Worm (Caenorhabditis elegans) whole organism, L4 larva: ENCODE measurements around the gene F58A6.2.

Source experiments
- D1046.2 ChIP-seq: fragments of 200-800 bp; sonication (Bioruptor generic); IDR thresholded peaks from 2 replicates; pipeline ENCODE4 v1.3.6; 2022; ENCODE audit warnings: missing genetic modification characterization, missing compliant biosample characterization
- F26F4.8 ChIP-seq: fragments of 200-800 bp; sonication (Bioruptor generic); conservative IDR thresholded peaks from 2 replicates; pipeline ENCODE4 v1.3.6; 2022; ENCODE audit warnings: missing genetic modification characterization, missing compliant biosample characterization
- T20F7.1 ChIP-seq: fragments of 200-800 bp; sonication (Bioruptor generic); optimal IDR thresholded peaks from 2 replicates; lab custom pipeline; 2018; ENCODE audit warnings: mild to moderate bottlenecking, missing genetic modification characterization, missing compliant biosample characterization
- T26A8.4 ChIP-seq: fragments of 200-800 bp; sonication (Bioruptor generic); IDR thresholded peaks from 2 replicates; pipeline ENCODE4 v1.3.6; 2022; ENCODE audit warnings: missing genetic modification characterization, missing compliant biosample characterization
- Y48G9A.11 ChIP-seq: fragments of 200-800 bp; sonication (Bioruptor generic); IDR thresholded peaks from 2 replicates; pipeline ENCODE4 v1.3.6; 2022; ENCODE audit warnings: missing genetic modification reagents, missing genetic modification characterization, missing compliant biosample characterization
- Y5F2A.4 ChIP-seq: fragments of 200-800 bp; sonication (Bioruptor generic); optimal IDR thresholded peaks from 2 replicates; lab custom pipeline; 2018; ENCODE audit warnings: mild to moderate bottlenecking, missing genetic modification characterization, missing compliant biosample characterization
- Y75B8A.6 ChIP-seq: fragments of 200-800 bp; sonication (Bioruptor generic); IDR thresholded peaks from 2 replicates; pipeline ENCODE4 v1.3.6; 2022; ENCODE audit warnings: missing genetic modification reagents, missing genetic modification characterization, missing compliant biosample characterization
- ZK337.2 ChIP-seq: fragments of 200-800 bp; sonication (Bioruptor generic); IDR thresholded peaks from 2 replicates; pipeline ENCODE4 v1.3.6; 2022; ENCODE audit warnings: missing genetic modification reagents, missing genetic modification characterization, missing compliant biosample characterization
- aly-2 ChIP-seq: sonication (generic microtip); optimal IDR thresholded peaks from 2 replicates; lab custom pipeline; 2018; ENCODE audit warnings: missing biosample characterization, missing genetic modification characterization
- ama-1 ChIP-seq: fragments of 150-350 bp; optimal IDR thresholded peaks from 2 replicates; lab custom pipeline; 2014; ENCODE audit warnings: inconsistent platforms, mixed read lengths
- attf-4 ChIP-seq: sonication (generic microtip); optimal IDR thresholded peaks from 3 replicates; lab custom pipeline; 2017; ENCODE audit warnings: missing biosample characterization, missing genetic modification characterization
- ceh-28 ChIP-seq: fragments of 150-350 bp; optimal IDR thresholded peaks from 2 replicates; lab custom pipeline; 2014; ENCODE audit warnings: missing biosample characterization, missing genetic modification reagents, missing genetic modification characterization
- ceh-44 ChIP-seq: fragments of 200-800 bp; sonication (Bioruptor generic); IDR thresholded peaks from 2 replicates; pipeline ENCODE4 v1.3.6; 2022; ENCODE audit warnings: missing genetic modification reagents, missing genetic modification characterization, missing compliant biosample characterization
- ces-1 ChIP-seq: fragments of 150-350 bp; sonication (generic microtip); optimal IDR thresholded peaks from 4 replicates; lab custom pipeline; 2014; ENCODE audit warnings: missing biosample characterization, missing genetic modification reagents, missing genetic modification characterization
- daf-16 ChIP-seq, 3 experiments: sonication (generic microtip); optimal IDR thresholded peaks; 2 replicates each; lab custom pipeline; 2016 to 2017; ENCODE audit warnings: missing genetic modification characterization in 3 of 3, missing genetic modification reagents in 3 of 3, mild to moderate bottlenecking in 2 of 3, missing compliant biosample characterization in 2 of 3, missing biosample characterization in 1 of 3, moderate library complexity in 1 of 3
- daf-19 ChIP-seq: fragments of 200-800 bp; sonication (Bioruptor generic); conservative IDR thresholded peaks from 2 replicates; pipeline ENCODE4 v1.3.6; 2022; ENCODE audit warnings: missing genetic modification characterization, missing compliant biosample characterization
- dmd-6 ChIP-seq: fragments of 200-800 bp; sonication (Bioruptor generic); IDR thresholded peaks from 2 replicates; pipeline ENCODE4 v1.3.6; 2022; ENCODE audit warnings: missing genetic modification reagents, missing genetic modification characterization, missing compliant biosample characterization
- dmd-8 ChIP-seq: fragments of 200-800 bp; sonication (Bioruptor generic); IDR thresholded peaks from 2 replicates; pipeline ENCODE4 v1.3.6; 2022; ENCODE audit warnings: missing genetic modification characterization, missing compliant biosample characterization
- dve-1 ChIP-seq: sonication (generic microtip); optimal IDR thresholded peaks from 2 replicates; lab custom pipeline; 2017; ENCODE audit warnings: antibody characterized with exemption, mild to moderate bottlenecking, missing genetic modification characterization, missing compliant biosample characterization; ENCODE audit not compliant: insufficient read depth
- egl-43 ChIP-seq: fragments of 200-800 bp; sonication (Bioruptor generic); IDR thresholded peaks from 2 replicates; pipeline ENCODE4 v1.3.6; 2022; ENCODE audit warnings: missing genetic modification reagents, missing genetic modification characterization, missing compliant biosample characterization
- fkh-10 ChIP-seq: fragments of 150-350 bp; optimal IDR thresholded peaks from 2 replicates; lab custom pipeline; 2014; ENCODE audit warnings: missing biosample characterization, missing genetic modification reagents, missing genetic modification characterization
- gei-8 ChIP-seq: fragments of 200-800 bp; sonication (Bioruptor generic); optimal IDR thresholded peaks from 2 replicates; lab custom pipeline; 2018; ENCODE audit warnings: mild to moderate bottlenecking, missing genetic modification characterization, missing compliant biosample characterization
- hif-1 ChIP-seq, 2 experiments: sonication (generic microtip); optimal IDR thresholded peaks; 2 replicates each; lab custom pipeline; 2016 to 2017; ENCODE audit warnings: missing compliant biosample characterization in 2 of 2, missing genetic modification characterization in 2 of 2, missing genetic modification reagents in 2 of 2, missing genotype in 2 of 2, mild to moderate bottlenecking in 1 of 2
- hlh-11 ChIP-seq: fragments of 200-800 bp; sonication (Bioruptor generic); optimal IDR thresholded peaks from 2 replicates; lab custom pipeline; 2018; ENCODE audit warnings: mild to moderate bottlenecking, missing genetic modification characterization, missing compliant biosample characterization
- jun-1 ChIP-seq: fragments of 150-350 bp; optimal IDR thresholded peaks from 2 replicates; lab custom pipeline; 2014; ENCODE audit warnings: missing biosample characterization, missing genetic modification reagents, missing genetic modification characterization
- lin-1 ChIP-seq: fragments of 200-800 bp; sonication (Bioruptor generic); IDR thresholded peaks from 2 replicates; pipeline ENCODE4 v1.3.6; 2022; ENCODE audit warnings: missing genetic modification reagents, missing genetic modification characterization, missing compliant biosample characterization
- lin-15B ChIP-seq: fragments of 150-350 bp; sonication (generic microtip); optimal IDR thresholded peaks from 3 replicates; lab custom pipeline; 2014; ENCODE audit warnings: missing biosample characterization, missing genetic modification characterization
- lin-29 ChIP-seq: fragments of 200-800 bp; sonication (Bioruptor generic); IDR thresholded peaks from 2 replicates; pipeline ENCODE4 v1.3.6; 2022; ENCODE audit warnings: missing genetic modification reagents, missing genetic modification characterization, missing compliant biosample characterization
- madf-5 ChIP-seq, 2 experiments: fragments of 200-800 bp; sonication (Bioruptor generic); IDR thresholded peaks; 2 replicates each; pipeline ENCODE4 v1.3.6; 2022; ENCODE audit warnings: missing compliant biosample characterization in 2 of 2, missing genetic modification characterization in 2 of 2
- mdl-1 ChIP-seq, 2 experiments: fragments of 150-350 bp in 1 of 2; sonication (generic microtip) in 1 of 2; optimal IDR thresholded peaks; 2 replicates each; lab custom pipeline; 2014 to 2017; ENCODE audit warnings: missing biosample characterization in 2 of 2, missing genetic modification characterization in 2 of 2
- mes-2 ChIP-seq: sonication (generic microtip); optimal IDR thresholded peaks from 2 replicates; lab custom pipeline; 2016; ENCODE audit warnings: missing genotype, mild to moderate bottlenecking, missing genetic modification characterization, missing compliant biosample characterization; ENCODE audit not compliant: poor library complexity, severe bottlenecking
- nhr-10 ChIP-seq: fragments of 150-350 bp; optimal IDR thresholded peaks from 2 replicates; lab custom pipeline; 2014; ENCODE audit warnings: missing biosample characterization, missing genetic modification characterization
- nhr-102 ChIP-seq: sonication (generic microtip); optimal IDR thresholded peaks from 2 replicates; lab custom pipeline; 2016; ENCODE audit warnings: mild to moderate bottlenecking, missing genetic modification characterization, moderate library complexity, missing compliant biosample characterization
- nhr-111 ChIP-seq: fragments of 200-800 bp; sonication (Bioruptor generic); optimal IDR thresholded peaks from 2 replicates; lab custom pipeline; 2018; ENCODE audit warnings: mild to moderate bottlenecking, missing genetic modification characterization, missing compliant biosample characterization
- nhr-28 ChIP-seq: fragments of 150-350 bp; optimal IDR thresholded peaks from 2 replicates; lab custom pipeline; 2014; ENCODE audit warnings: missing biosample characterization, missing genetic modification characterization
- nhr-41 ChIP-seq: fragments of 200-800 bp; sonication (Bioruptor generic); IDR thresholded peaks from 2 replicates; pipeline ENCODE4 v1.3.6; 2022; ENCODE audit warnings: missing genetic modification reagents, missing genetic modification characterization, missing compliant biosample characterization
- nhr-48 ChIP-seq: sonication (generic microtip); optimal IDR thresholded peaks from 2 replicates; lab custom pipeline; 2016; ENCODE audit warnings: mild to moderate bottlenecking, missing genetic modification characterization, missing compliant biosample characterization
- nhr-77 ChIP-seq: fragments of 150-350 bp; optimal IDR thresholded peaks from 2 replicates; lab custom pipeline; 2014; ENCODE audit warnings: missing biosample characterization, missing genetic modification characterization
- pqm-1 ChIP-seq: sonication (generic microtip); optimal IDR thresholded peaks from 2 replicates; lab custom pipeline; 2017; ENCODE audit warnings: missing biosample characterization, missing genetic modification characterization
- rbr-2 ChIP-seq: sonication (generic microtip); optimal IDR thresholded peaks from 2 replicates; lab custom pipeline; 2016; ENCODE audit warnings: missing genotype, missing genetic modification characterization, missing compliant biosample characterization
- set-16 ChIP-seq: fragments of 200-800 bp; sonication (Bioruptor generic); IDR thresholded peaks from 2 replicates; pipeline ENCODE4 v1.3.6; 2022; ENCODE audit warnings: missing genetic modification reagents, missing genetic modification characterization, missing compliant biosample characterization
- spr-1 ChIP-seq: sonication (generic microtip); optimal IDR thresholded peaks from 2 replicates; lab custom pipeline; 2016; ENCODE audit warnings: mild to moderate bottlenecking, missing genetic modification characterization, missing compliant biosample characterization
- tag-97 ChIP-seq: fragments of 200-800 bp; sonication (Bioruptor generic); IDR thresholded peaks from 2 replicates; pipeline ENCODE4 v1.3.6; 2022; ENCODE audit warnings: missing genetic modification characterization, missing compliant biosample characterization
- tra-1 ChIP-seq: fragments of 200-800 bp; sonication (Bioruptor generic); IDR thresholded peaks from 2 replicates; pipeline ENCODE4 v1.3.6; 2022; ENCODE audit warnings: missing genetic modification reagents, missing genetic modification characterization, missing compliant biosample characterization
- unc-130 ChIP-seq: sonication (generic microtip); optimal IDR thresholded peaks from 2 replicates; lab custom pipeline; 2016; ENCODE audit warnings: missing genetic modification reagents, missing genetic modification characterization, missing compliant biosample characterization
- zip-11 ChIP-seq: fragments of 200-800 bp; sonication (Bioruptor generic); IDR thresholded peaks from 2 replicates; pipeline ENCODE4 v1.3.6; 2022; ENCODE audit warnings: missing genetic modification characterization, missing compliant biosample characterization
- zip-2 ChIP-seq: fragments of 150-350 bp; optimal IDR thresholded peaks from 2 replicates; lab custom pipeline; 2014; ENCODE audit warnings: missing biosample characterization, missing genetic modification characterization
- ztf-7 ChIP-seq: fragments of 150-350 bp; optimal IDR thresholded peaks from 2 replicates; lab custom pipeline; 2014; ENCODE audit warnings: missing biosample characterization, missing genetic modification characterization

F58A6.2 gene

ce11 chrII:5103784-5104457 is 32.6 kb upstream of the F58A6.2 start, which contains the start of the genes C04G6.11 and mpk-2:
TSS of gene C04G6.11 (minus strand) at chrII:5103834.
TSS of gene mpk-2 (plus strand) at chrII:5104118.
- TF ChIP-seq T20F7.1 (GFP tag; lab: Kevin White, UChicago) = peak; percentile 45
- TF ChIP-seq mdl-1 (tag; optimal IDR thresholded peaks at IDR 0.05; lab: Kevin White, UChicago) = peak in 1 of 2 experiments; percentile 9
- no peak for TF ChIP-seq D1046.2 (GFP tag; lab: Robert Waterston, UW)
- TF ChIP-seq daf-16 (GFP tag; optimal IDR thresholded peaks at IDR 0.05; lab: Kevin White, UChicago) = peak in 1 of 2 experiments; percentile 69
- TF ChIP-seq daf-16 (tag; optimal IDR thresholded peaks at IDR 0.05; lab: Kevin White, UChicago) = peak; percentile 66
- TF ChIP-seq hlh-11 (tag; lab: Kevin White, UChicago) = peak; percentile 82
- no peak for TF ChIP-seq gei-8
- TF ChIP-seq pqm-1 = peak; percentile 69
- peak; percentile 64 for TF ChIP-seq dve-1 (tag; lab: Kevin White, UChicago)
- no peak for TF ChIP-seq lin-29 (GFP tag; lab: Robert Waterston, UW)
- no peak for TF ChIP-seq fkh-10 (GFP tag; lab: Kevin White, UChicago)
- peak; percentile 51 for TF ChIP-seq nhr-102 (tag; lab: Kevin White, UChicago)
- TF ChIP-seq Y5F2A.4 (GFP tag; lab: Kevin White, UChicago) = no peak
- peak in 1 of 2 experiments; percentile 20 for TF ChIP-seq hif-1 (tag; optimal IDR thresholded peaks at IDR 0.05; lab: Kevin White, UChicago)
- no peak for TF ChIP-seq Y48G9A.11 (GFP tag; lab: Robert Waterston, UW)
- TF ChIP-seq set-16 = no peak
- TF ChIP-seq lin-15B (tag; lab: Kevin White, UChicago) = no peak
- no peak for TF ChIP-seq tag-97 (GFP tag; lab: Robert Waterston, UW)
- TF ChIP-seq tra-1 = no peak; the same call in 1 of the 2 replicates
- TF ChIP-seq madf-5 (GFP tag; IDR thresholded peaks at IDR 0.05; lab: Robert Waterston, UW) = no peak
- no peak for TF ChIP-seq daf-19
- peak; percentile 44 for TF ChIP-seq nhr-77 (tag; lab: Kevin White, UChicago)
- peak; percentile 85 for TF ChIP-seq nhr-48
- peak; percentile 77 for TF ChIP-seq nhr-28 (tag; lab: Kevin White, UChicago)
- peak; percentile 97 for TF ChIP-seq dmd-6 (GFP tag; lab: Robert Waterston, UW)
- TF ChIP-seq mes-2 (tag; lab: Kevin White, UChicago) = no peak
- peak; percentile 59; the same call in 1 of the 2 replicates for TF ChIP-seq lin-1 (GFP tag; lab: Robert Waterston, UW)
- no peak for TF ChIP-seq nhr-41 (GFP tag; lab: Robert Waterston, UW)
- no peak for TF ChIP-seq ama-1 (lab: Kevin White, UChicago)

ce11 chrII:5105020-5105419 is 31.5 kb upstream of the F58A6.2 start:
- 0 out of 2 replicates have a peak, but pooled peaks have one; percentile 73 for TF ChIP-seq ZK337.2 (GFP tag; lab: Robert Waterston, UW)
- peak; percentile 92 for TF ChIP-seq F26F4.8 (GFP tag; lab: Robert Waterston, UW)
- TF ChIP-seq attf-4 = no peak
- TF ChIP-seq daf-19 = no peak
- peak; percentile 88 for TF ChIP-seq gei-8
- TF ChIP-seq unc-130 = peak; percentile 80
- TF ChIP-seq jun-1 (tag; lab: Kevin White, UChicago) = no peak
- TF ChIP-seq dmd-8 = peak; percentile 94
- peak; percentile 86 for TF ChIP-seq spr-1 (tag; lab: Kevin White, UChicago)
- peak; percentile 86 for TF ChIP-seq Y75B8A.6 (GFP tag; lab: Robert Waterston, UW)
- no peak for TF ChIP-seq egl-43 (GFP tag; lab: Robert Waterston, UW)
- no peak for TF ChIP-seq set-16
- TF ChIP-seq ces-1 (GFP tag; lab: Kevin White, UChicago) = peak; percentile 29
- peak; percentile 60 for TF ChIP-seq zip-2
- TF ChIP-seq ztf-7 (tag; lab: Kevin White, UChicago) = peak; percentile 32
- TF ChIP-seq Y48G9A.11 (GFP tag; lab: Robert Waterston, UW) = peak; percentile 76
- TF ChIP-seq mdl-1 (tag; optimal IDR thresholded peaks at IDR 0.05; lab: Kevin White, UChicago) = peak in 1 of 2 experiments; percentile 28
- TF ChIP-seq nhr-111 (GFP tag; lab: Kevin White, UChicago) = peak; percentile 87
- TF ChIP-seq T26A8.4 (GFP tag; lab: Robert Waterston, UW) = no peak; the same call in 1 of the 2 replicates
- peak; percentile 71 for TF ChIP-seq rbr-2
- TF ChIP-seq zip-11 (GFP tag; lab: Robert Waterston, UW) = peak; percentile 73; the same call in 1 of the 2 replicates
- no peak for TF ChIP-seq ceh-28 (tag; lab: Kevin White, UChicago)
- TF ChIP-seq nhr-10 (tag; lab: Kevin White, UChicago) = no peak
- TF ChIP-seq aly-2 (tag; lab: Kevin White, UChicago) = peak; percentile 4
- TF ChIP-seq hif-1 (tag; optimal IDR thresholded peaks at IDR 0.05; lab: Kevin White, UChicago) = peak in 1 of 2 experiments; percentile 25
- TF ChIP-seq ceh-44 (GFP tag; lab: Robert Waterston, UW) = peak; percentile 76
